Fruit fly (Drosophila melanogaster): Measurements from ENCODE around the gene AMPKalpha.

AMPKalpha gene

dm6 chrX:1375265-1375958, at the start of gene AMPKalpha:
TSS of gene AMPKalpha (plus strand) at chrX:1375536.
- no peak for TF ChIP-seq noc (tag; optimal IDR thresholded peaks at IDR 0.05)

dm6 chrX:1337998-1338397, 37.3 kb upstream of the AMPKalpha start:
- TF ChIP-seq noc (tag; optimal IDR thresholded peaks at IDR 0.05): no peak

DNA sequence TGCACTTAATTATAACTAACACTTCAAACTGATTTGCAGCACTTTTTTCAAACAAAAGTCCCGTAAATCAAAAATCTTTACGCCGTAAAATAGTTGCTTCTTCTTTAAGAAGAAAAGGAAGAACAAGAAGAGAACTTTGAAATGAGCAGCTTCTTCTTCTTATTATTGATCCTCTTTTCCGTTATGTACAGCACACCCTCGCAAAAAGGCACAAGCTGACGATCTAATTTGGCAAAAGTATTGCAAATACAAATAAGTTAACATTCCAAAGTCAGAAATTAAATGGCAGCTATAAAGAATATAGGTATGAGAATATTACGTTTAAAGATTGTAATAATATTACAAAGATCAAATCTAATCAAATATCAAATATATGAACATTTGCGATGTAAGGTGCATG, 33.8 kb upstream of the AMPKalpha start, which contains the start of gene CG11409:
TSS of gene CG11409 (minus strand) at position 60 of the 400 bp plus-strand sequence.
- TF ChIP-seq noc (tag; optimal IDR thresholded peaks at IDR 0.05): no peak

DNA sequence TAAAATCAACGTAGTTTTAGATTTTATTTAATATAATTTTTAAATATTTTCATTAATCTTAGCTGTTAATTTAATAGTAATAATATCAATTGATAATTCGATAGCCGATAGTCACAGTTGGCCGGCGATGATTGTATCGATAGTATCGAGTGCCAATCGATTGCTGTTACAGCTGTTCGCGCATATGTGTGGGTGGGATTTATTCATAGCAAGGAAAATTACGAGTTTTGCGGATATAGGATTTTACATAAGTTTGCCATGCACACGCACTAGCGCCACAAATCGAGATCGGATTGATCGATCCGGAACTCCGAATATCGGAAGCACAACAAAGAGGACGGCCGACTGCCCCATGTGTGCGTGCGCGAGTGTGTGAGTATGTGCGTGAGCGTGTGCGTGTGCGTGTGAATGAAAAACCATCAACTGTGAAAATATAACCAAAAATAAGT, 33.4 kb upstream of the AMPKalpha start, which contains the start of gene Naa30A:
TSS of gene Naa30A (plus strand) at position 163 of the 449 bp plus-strand sequence.
- TF ChIP-seq noc (tag; optimal IDR thresholded peaks at IDR 0.05): no peak

DNA sequence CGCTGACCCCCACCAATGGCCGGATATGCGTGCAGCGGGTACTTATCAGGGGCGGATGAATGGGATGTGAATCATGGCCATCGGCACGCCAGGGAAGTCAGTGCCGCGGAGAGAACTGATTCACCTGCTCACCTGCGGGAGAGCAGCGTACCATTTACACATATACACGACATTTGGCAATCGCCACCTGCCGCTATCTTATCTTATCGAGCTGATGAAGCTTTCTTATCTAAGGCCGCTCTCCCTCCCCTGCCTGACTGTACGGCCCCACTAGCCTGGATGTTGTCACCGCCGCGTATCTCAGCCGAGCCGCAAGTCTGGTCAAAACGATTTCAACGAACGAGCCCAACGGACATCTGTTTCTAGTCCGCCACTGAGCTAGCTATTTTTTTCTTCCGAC, 29.1 kb upstream of the AMPKalpha start, which contains the start of gene Tsp2A:
TSS of gene Tsp2A (plus strand) at position 298 of the 400 bp plus-strand sequence.
- no peak for TF ChIP-seq noc (tag; optimal IDR thresholded peaks at IDR 0.05)

DNA sequence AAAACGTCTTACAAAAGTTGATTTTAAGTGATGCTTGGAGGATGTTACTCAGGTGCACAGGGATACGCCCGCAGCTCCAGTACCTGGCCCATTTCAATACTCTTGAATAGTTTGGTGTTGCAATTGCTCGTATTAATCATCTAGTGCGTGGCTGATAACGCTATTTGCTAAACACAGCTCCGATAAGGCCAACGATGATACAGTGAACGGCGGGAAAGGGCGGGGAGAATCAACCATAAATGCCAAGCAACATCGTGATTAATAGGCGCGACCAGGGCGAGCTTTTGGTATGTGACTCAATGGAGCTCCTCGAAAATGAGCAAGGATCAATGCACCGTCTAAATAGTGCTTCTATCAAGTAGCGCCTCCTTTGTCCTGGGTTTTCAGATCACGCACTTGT, 28.5 kb upstream of the AMPKalpha start:
- TF ChIP-seq noc (tag; optimal IDR thresholded peaks at IDR 0.05): no peak

DNA sequence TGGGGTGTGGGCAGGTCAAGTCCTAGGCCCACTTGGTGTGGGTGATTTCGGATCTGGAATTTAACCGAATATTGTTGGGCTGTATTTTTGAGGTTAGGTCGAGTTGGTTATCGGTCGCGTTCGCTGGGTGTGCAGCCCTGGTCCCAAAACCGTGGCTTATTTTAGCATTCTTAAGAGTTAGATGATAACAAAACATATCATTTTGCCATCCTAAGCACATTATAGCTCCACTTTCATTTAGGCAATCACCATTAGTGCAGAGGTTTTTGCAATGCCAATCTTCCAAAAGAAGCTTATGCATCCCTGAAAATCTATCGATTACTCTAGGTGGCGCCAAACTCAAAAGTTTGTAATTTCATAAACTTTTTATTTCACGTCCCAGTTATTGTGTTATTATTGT, 26.1 kb upstream of the AMPKalpha start, which contains the start of gene MTPAP:
TSS of gene MTPAP (minus strand) at position 103 of the 400 bp plus-strand sequence.
- TF ChIP-seq noc (tag; optimal IDR thresholded peaks at IDR 0.05): no peak

- TF ChIP-seq noc (tag; optimal IDR thresholded peaks at IDR 0.05): no peak
These were observed 21.8 kb upstream of the AMPKalpha start, which contains the start of the genes CG12773 and CG11417 for dm6 chrX:1353322-1354212. TSS of gene CG12773 (minus strand) at chrX:1353981. TSS of gene CG11417 (plus strand) at chrX:1354014.

DNA sequence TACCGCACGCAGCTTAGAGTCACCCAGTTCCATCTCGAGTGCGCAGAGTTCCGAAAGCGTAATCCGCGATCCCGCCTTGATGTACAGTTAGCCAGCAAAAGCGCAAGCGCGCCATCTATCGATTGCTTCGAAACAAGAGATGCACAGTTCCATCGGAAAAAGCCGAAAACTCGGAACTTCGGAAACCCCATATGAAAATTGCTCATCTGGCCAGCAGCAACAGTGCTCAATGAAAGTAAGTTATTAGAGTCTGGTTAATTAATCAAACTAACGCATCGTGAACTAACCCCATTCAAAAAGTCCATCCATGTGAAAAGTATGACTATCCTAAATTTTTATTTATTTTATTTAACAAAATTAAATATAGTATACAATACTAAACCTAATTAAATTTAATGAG, 17.8 kb upstream of the AMPKalpha start, which contains the start of gene png:
TSS of gene png (minus strand) at position 101 of the 400 bp plus-strand sequence.
- TF ChIP-seq noc (tag; optimal IDR thresholded peaks at IDR 0.05): no peak

- TF ChIP-seq noc (tag; optimal IDR thresholded peaks at IDR 0.05): no peak
These were observed 6.4 kb upstream of the AMPKalpha start, which contains the start of gene CG14770 for dm6 chrX:1368949-1369348. TSS of gene CG14770 (plus strand) at chrX:1369249.

DNA sequence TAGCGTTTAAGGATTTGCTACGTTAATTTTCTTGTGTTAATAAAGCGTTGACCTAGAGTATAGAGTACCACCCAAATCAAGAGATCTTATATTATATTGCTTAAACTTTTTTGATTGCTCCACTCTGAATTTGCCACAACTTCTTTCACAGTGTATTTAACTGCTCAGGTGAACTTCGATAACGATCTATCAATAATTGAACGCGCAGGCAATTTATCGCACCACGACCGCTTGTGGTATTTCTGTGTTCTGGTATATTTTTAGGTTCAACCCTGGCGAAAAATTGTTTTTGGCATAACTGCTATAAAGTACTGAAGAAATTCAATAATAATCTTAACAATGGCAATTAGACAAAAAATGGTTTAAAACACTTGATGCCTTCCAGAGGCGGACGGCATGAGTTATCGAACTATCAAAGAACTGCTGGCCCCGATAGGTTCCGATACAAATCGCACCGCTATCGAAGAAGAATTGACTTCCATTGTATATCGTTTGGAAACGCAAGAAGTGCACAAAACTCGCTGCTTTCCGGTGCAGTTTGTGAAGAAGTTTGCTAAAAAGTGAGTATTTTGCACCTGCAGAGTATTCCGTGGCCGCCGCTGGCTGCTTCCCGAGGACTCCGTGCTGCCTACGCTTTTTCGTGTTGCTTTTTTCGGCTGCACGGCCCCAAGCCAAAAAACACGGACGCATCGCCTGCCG, 5.1 kb upstream of the AMPKalpha start, which contains the start of gene ssx:
TSS of gene ssx (plus strand) at position 477 of the 699 bp plus-strand sequence.
- no peak for TF ChIP-seq noc (tag; optimal IDR thresholded peaks at IDR 0.05)

- TF ChIP-seq noc (tag; optimal IDR thresholded peaks at IDR 0.05): no peak
These were observed 2.7 kb upstream of the AMPKalpha start for dm6 chrX:1372667-1373066.

dm6 chrX:1379692-1380349, 4.5 kb downstream of the AMPKalpha start:
- no peak for TF ChIP-seq noc (tag; optimal IDR thresholded peaks at IDR 0.05)

dm6 chrX:1380350-1381060, 5.2 kb downstream of the AMPKalpha start, which contains the start of the genes CG3719 and CG32813:
TSS of gene CG3719 (minus strand) at chrX:1380480.
TSS of gene CG32813 (plus strand) at chrX:1380914.
- TF ChIP-seq noc (tag; optimal IDR thresholded peaks at IDR 0.05): no peak

Measured in whole organism, larva.